Worm (Caenorhabditis elegans) whole organism, L4 larva: ENCODE measurements around the gene Y22D7AR.3.

Source experiments
- ceh-28 ChIP-seq: fragments of 150-350 bp; optimal IDR thresholded peaks from 2 replicates; lab custom pipeline; 2014; ENCODE audit warnings: missing biosample characterization, missing genetic modification reagents, missing genetic modification characterization
- lin-15B ChIP-seq: fragments of 150-350 bp; sonication (generic microtip); optimal IDR thresholded peaks from 3 replicates; lab custom pipeline; 2014; ENCODE audit warnings: missing biosample characterization, missing genetic modification characterization
- lin-38 ChIP-seq: fragments of 200-800 bp; sonication (Bioruptor generic); IDR thresholded peaks from 2 replicates; pipeline ENCODE4 v1.3.6; 2022; ENCODE audit warnings: missing genetic modification reagents, missing genetic modification characterization, missing compliant biosample characterization
- madf-9 ChIP-seq: fragments of 200-800 bp; sonication (Bioruptor generic); conservative IDR thresholded peaks from 2 replicates; pipeline ENCODE4 v1.3.6; 2022; ENCODE audit warnings: missing genetic modification reagents, missing genetic modification characterization, missing compliant biosample characterization
- nhr-11 ChIP-seq: fragments of 150-350 bp; optimal IDR thresholded peaks from 2 replicates; lab custom pipeline; 2014; ENCODE audit warnings: missing biosample characterization, missing genetic modification characterization
- nhr-25 ChIP-seq: sonication (generic microtip); optimal IDR thresholded peaks from 2 replicates; lab custom pipeline; 2017; ENCODE audit warnings: missing genetic modification characterization, mild to moderate bottlenecking, missing compliant biosample characterization, antibody characterized with exemption, moderate library complexity, borderline replicate concordance; ENCODE audit not compliant: insufficient read depth
- unc-39 ChIP-seq: sonication (generic microtip); optimal IDR thresholded peaks from 2 replicates; lab custom pipeline; 2017; ENCODE audit warnings: missing biosample characterization, missing genetic modification characterization
- unc-62 ChIP-seq, 3 experiments: fragments of 150-350 bp in 1 of 3; sonication (generic microtip); optimal IDR thresholded peaks in 2 of 3; peaks in 1 of 3; 1 replicate in 1 of 3; 2 replicates in 2 of 3; lab custom pipeline; 2014 to 2017; ENCODE audit warnings: missing biosample characterization in 3 of 3, missing genetic modification characterization in 3 of 3, missing genetic modification reagents in 3 of 3, missing genotype in 1 of 3
- ztf-11 ChIP-seq: fragments of 150-350 bp; optimal IDR thresholded peaks from 2 replicates; lab custom pipeline; 2014; ENCODE audit warnings: missing biosample characterization, missing genetic modification characterization

DNA sequence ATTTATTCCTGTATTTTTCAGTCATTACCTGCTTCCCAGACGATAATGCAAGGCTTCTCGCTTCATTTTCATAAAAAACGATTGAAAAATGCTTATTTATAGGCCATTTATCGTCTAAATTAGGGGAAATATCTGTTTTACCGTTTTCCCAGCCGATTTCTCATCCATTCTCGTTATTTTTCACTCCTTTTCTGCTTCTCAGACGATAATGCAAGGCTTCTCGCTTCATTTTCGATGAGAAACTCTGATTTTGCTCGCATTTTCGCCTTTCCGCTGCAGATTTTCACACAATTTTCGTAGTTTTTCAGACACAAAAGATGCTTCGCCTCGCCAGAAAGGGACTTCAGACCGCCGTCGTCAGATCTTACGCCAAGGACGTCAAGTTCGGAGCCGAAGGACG, 46.2 kb downstream of the Y22D7AR.3 start, which contains the start of gene hsp-60:
- TF ChIP-seq unc-62 (GFP tag; optimal IDR thresholded peaks at IDR 0.05 in 1 of 2; lab: Kevin White, UChicago) (no peak), unc-62 (tag; optimal IDR thresholded peaks at IDR 0.05; lab: Kevin White, UChicago) (no peak), ceh-28 (tag; lab: Kevin White, UChicago) (no peak), lin-15B (tag; lab: Kevin White, UChicago) (no peak), nhr-11 (tag; lab: Kevin White, UChicago) (no peak), unc-39 (no peak), nhr-25 (no peak), madf-9 (GFP tag; lab: Robert Waterston, UW) (no peak), lin-38 (GFP tag; lab: Robert Waterston, UW) (no peak), ztf-11 (no peak)
